Fruit fly (Drosophila melanogaster): ENCODE data around the gene deltaCOP.

DNA sequence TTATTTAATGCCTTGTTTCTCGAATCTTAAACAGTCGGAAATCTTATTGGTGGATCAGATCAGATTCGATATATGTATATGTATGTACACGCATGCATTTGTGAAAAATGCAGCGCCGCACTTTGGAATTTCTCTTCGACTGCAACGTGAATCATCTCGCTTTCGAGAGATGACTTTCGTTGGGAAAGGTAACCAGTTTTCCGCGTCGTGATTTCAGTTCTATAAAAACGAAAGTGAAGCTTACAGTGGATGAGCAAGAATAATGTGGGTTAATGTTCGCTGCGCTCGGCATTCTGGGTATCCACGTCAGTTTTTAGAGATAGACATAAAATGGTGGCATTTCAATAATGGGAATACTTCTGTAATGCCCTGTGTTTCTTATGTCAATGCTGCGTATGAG lies 5.0 kb downstream of the deltaCOP start:
- no peak for TF ChIP-seq CG8478 (optimal IDR thresholded peaks at IDR 0.05)
- no peak for TF ChIP-seq CTCF (optimal IDR thresholded peaks at IDR 0.05)
